Worm (Caenorhabditis elegans) whole organism, young adult: Measurements from ENCODE around the gene algn-1.

Experiments used
- B0261.1 ChIP-seq: sonication (generic microtip); optimal IDR thresholded peaks from 2 replicates; lab custom pipeline; 2016; ENCODE audit warnings: mild to moderate bottlenecking, missing genetic modification characterization, moderate library complexity, missing compliant biosample characterization
- C06A6.2 ChIP-seq: fragments of 200-800 bp; sonication (Bioruptor generic); conservative IDR thresholded peaks from 2 replicates; pipeline ENCODE4 v1.3.6; 2022; ENCODE audit warnings: missing genetic modification characterization, missing compliant biosample characterization
- F23B12.7 ChIP-seq: sonication (generic microtip); optimal IDR thresholded peaks from 2 replicates; lab custom pipeline; 2017; ENCODE audit warnings: missing genetic modification characterization, mild to moderate bottlenecking, missing compliant biosample characterization, antibody characterized with exemption, moderate library complexity; ENCODE audit not compliant: insufficient read depth
- F33H1.4 ChIP-seq: fragments of 200-800 bp; sonication (Bioruptor generic); IDR thresholded peaks from 2 replicates; pipeline ENCODE4 v1.3.6; 2022; ENCODE audit warnings: missing genetic modification reagents, missing genetic modification characterization, missing compliant biosample characterization
- F55B11.4 ChIP-seq: sonication (generic microtip); optimal IDR thresholded peaks from 2 replicates; lab custom pipeline; 2016; ENCODE audit warnings: missing compliant biosample characterization, missing genetic modification characterization, borderline replicate concordance; ENCODE audit not compliant: insufficient read depth
- K11D2.4 ChIP-seq: fragments of 200-800 bp; sonication (Bioruptor generic); IDR thresholded peaks from 2 replicates; pipeline ENCODE4 v1.3.6; 2022; ENCODE audit warnings: missing genetic modification reagents, missing genetic modification characterization, missing compliant biosample characterization
- T07F8.4 ChIP-seq: sonication (generic microtip); optimal IDR thresholded peaks from 2 replicates; lab custom pipeline; 2016; ENCODE audit warnings: mild to moderate bottlenecking, missing genetic modification characterization, moderate library complexity, missing compliant biosample characterization
- Y56A3A.18 ChIP-seq: fragments of 200-800 bp; sonication (Bioruptor generic); IDR thresholded peaks from 2 replicates; pipeline ENCODE4 v1.3.6; 2022; ENCODE audit warnings: missing genetic modification reagents, missing genetic modification characterization, missing compliant biosample characterization
- ZK185.1 ChIP-seq: sonication (generic microtip); optimal IDR thresholded peaks from 2 replicates; lab custom pipeline; 2016; ENCODE audit warnings: mild to moderate bottlenecking, missing genetic modification characterization, missing compliant biosample characterization; ENCODE audit not compliant: poor library complexity, severe bottlenecking
- atf-7 ChIP-seq: sonication (generic microtip); optimal IDR thresholded peaks from 2 replicates; lab custom pipeline; 2017; ENCODE audit warnings: mild to moderate bottlenecking, missing genetic modification characterization, missing compliant biosample characterization
- attf-3 ChIP-seq: fragments of 200-800 bp; sonication (Bioruptor generic); conservative IDR thresholded peaks from 2 replicates; pipeline ENCODE4 v1.3.6; 2022; ENCODE audit warnings: missing genetic modification reagents, missing genetic modification characterization, missing compliant biosample characterization
- chd-7 ChIP-seq: sonication (generic microtip); optimal IDR thresholded peaks from 2 replicates; lab custom pipeline; 2016; ENCODE audit warnings: mild to moderate bottlenecking, missing genetic modification characterization, moderate library complexity, missing compliant biosample characterization
- dox-1 ChIP-seq: fragments of 200-800 bp; sonication (Bioruptor generic); IDR thresholded peaks from 2 replicates; pipeline ENCODE4 v1.3.6; 2022; ENCODE audit warnings: missing genetic modification reagents, missing genetic modification characterization, missing compliant biosample characterization
- dpl-1 ChIP-seq: fragments of 150-350 bp; optimal IDR thresholded peaks from 2 replicates; lab custom pipeline; 2014; ENCODE audit warnings: missing biosample characterization, missing genetic modification reagents, missing genetic modification characterization
- efl-1 ChIP-seq: fragments of 150-350 bp; optimal IDR thresholded peaks from 2 replicates; lab custom pipeline; 2014; ENCODE audit warnings: missing biosample characterization, missing genetic modification reagents, missing genetic modification characterization
- egrh-3 ChIP-seq: fragments of 200-800 bp; sonication (Bioruptor generic); IDR thresholded peaks from 2 replicates; pipeline ENCODE4 v1.3.6; 2022; ENCODE audit warnings: missing genetic modification reagents, missing genetic modification characterization, missing compliant biosample characterization
- ekl-4 ChIP-seq: fragments of 200-800 bp; sonication (Bioruptor generic); IDR thresholded peaks from 2 replicates; pipeline ENCODE4 v1.3.6; 2022; ENCODE audit warnings: missing genetic modification reagents, missing genetic modification characterization, missing compliant biosample characterization
- hmg-1.2 ChIP-seq: fragments of 200-800 bp; sonication (Bioruptor generic); IDR thresholded peaks from 2 replicates; pipeline ENCODE4 v1.3.6; 2022; ENCODE audit warnings: missing genetic modification reagents, missing genetic modification characterization, missing compliant biosample characterization
- lag-1 ChIP-seq: fragments of 200-800 bp; sonication (Bioruptor generic); IDR thresholded peaks from 2 replicates; pipeline ENCODE4 v1.3.6; 2022; ENCODE audit warnings: missing genetic modification reagents, missing genetic modification characterization, missing compliant biosample characterization
- lin-54 ChIP-seq: fragments of 200-800 bp; sonication (Bioruptor generic); optimal IDR thresholded peaks from 2 replicates; lab custom pipeline; 2018; ENCODE audit warnings: mild to moderate bottlenecking, missing genetic modification characterization, missing compliant biosample characterization
- lsl-1 ChIP-seq: fragments of 200-800 bp; sonication (Bioruptor generic); optimal IDR thresholded peaks from 2 replicates; lab custom pipeline; 2018; ENCODE audit warnings: mild to moderate bottlenecking, missing genetic modification characterization, moderate library complexity, missing compliant biosample characterization
- madf-6 ChIP-seq: fragments of 200-800 bp; sonication (Bioruptor generic); IDR thresholded peaks from 2 replicates; pipeline ENCODE4 v1.3.6; 2022; ENCODE audit warnings: missing genetic modification reagents, missing genetic modification characterization, missing compliant biosample characterization
- madf-8 ChIP-seq: fragments of 200-800 bp; sonication (Bioruptor generic); conservative IDR thresholded peaks from 2 replicates; pipeline ENCODE4 v1.3.6; 2022; ENCODE audit warnings: missing genetic modification reagents, missing genetic modification characterization, missing compliant biosample characterization
- mes-4 ChIP-seq: sonication (generic microtip); optimal IDR thresholded peaks from 2 replicates; lab custom pipeline; 2016; ENCODE audit warnings: missing genotype, missing genetic modification characterization, missing compliant biosample characterization
- nfya-2 ChIP-seq: fragments of 200-800 bp; sonication (Bioruptor generic); IDR thresholded peaks from 2 replicates; pipeline ENCODE4 v1.3.6; 2022; ENCODE audit warnings: missing genetic modification reagents, missing genetic modification characterization, missing compliant biosample characterization
- nfyb-1 ChIP-seq: fragments of 200-800 bp; sonication (Bioruptor generic); IDR thresholded peaks from 2 replicates; pipeline ENCODE4 v1.3.6; 2022; ENCODE audit warnings: missing genetic modification reagents, missing genetic modification characterization, missing compliant biosample characterization
- nhr-27 ChIP-seq: fragments of 200-800 bp; sonication (Bioruptor generic); optimal IDR thresholded peaks from 2 replicates; lab custom pipeline; 2018; ENCODE audit warnings: mild to moderate bottlenecking, missing genetic modification characterization, moderate library complexity, missing compliant biosample characterization
- nhr-80 ChIP-seq: sonication (generic microtip); optimal IDR thresholded peaks from 2 replicates; lab custom pipeline; 2016; ENCODE audit warnings: missing genetic modification characterization, missing compliant biosample characterization
- pha-4 ChIP-seq: fragments of 150-350 bp; sonication (generic microtip); optimal IDR thresholded peaks from 2 replicates; lab custom pipeline; 2014; ENCODE audit warnings: missing biosample characterization, missing genetic modification reagents, missing genetic modification characterization
- repo-1 ChIP-seq: sonication (generic microtip); optimal IDR thresholded peaks from 2 replicates; lab custom pipeline; 2017; ENCODE audit warnings: mild to moderate bottlenecking, missing genetic modification characterization, missing compliant biosample characterization
- snpc-1.1 ChIP-seq: sonication (generic microtip); optimal IDR thresholded peaks from 2 replicates; lab custom pipeline; 2017; ENCODE audit warnings: missing genetic modification characterization, mild to moderate bottlenecking, missing compliant biosample characterization, antibody characterized with exemption, moderate library complexity, missing genotype, missing genetic modification reagents; ENCODE audit not compliant: insufficient read depth
- snpc-1.3 ChIP-seq: sonication (generic microtip); optimal IDR thresholded peaks from 2 replicates; lab custom pipeline; 2017; ENCODE audit warnings: missing genetic modification characterization, mild to moderate bottlenecking, missing compliant biosample characterization, antibody characterized with exemption, moderate library complexity, missing genotype, missing genetic modification reagents; ENCODE audit not compliant: insufficient read depth
- snpc-3.4 ChIP-seq: sonication (generic microtip); optimal IDR thresholded peaks from 2 replicates; lab custom pipeline; 2017; ENCODE audit warnings: missing genetic modification characterization, mild to moderate bottlenecking, missing compliant biosample characterization, antibody characterized with exemption, moderate library complexity, missing genotype, missing genetic modification reagents
- snpc-4 ChIP-seq, 5 experiments: fragments of 150-350 bp in 1 of 5; sonication (generic microtip) in 4 of 5; optimal IDR thresholded peaks; 2 replicates each; lab custom pipeline; 2014 to 2018; ENCODE audit warnings: missing genetic modification characterization in 5 of 5, missing biosample characterization in 3 of 5, antibody characterized with exemption in 2 of 5, mild to moderate bottlenecking in 2 of 5, missing compliant biosample characterization in 2 of 5, missing genotype in 2 of 5, moderate library complexity in 2 of 5, missing genetic modification reagents in 1 of 5
- tbx-9 ChIP-seq: sonication (generic microtip); optimal IDR thresholded peaks from 2 replicates; lab custom pipeline; 2016; ENCODE audit warnings: borderline replicate concordance, missing genetic modification characterization, inconsistent platforms, missing compliant biosample characterization
- ztf-26 ChIP-seq: sonication (generic microtip); optimal IDR thresholded peaks from 2 replicates; lab custom pipeline; 2017; ENCODE audit warnings: missing genetic modification characterization, missing compliant biosample characterization

Gene algn-1

ce11 chrIII:6488916-6489315 is 29.0 kb downstream of the algn-1 start:
- TF ChIP-seq dox-1 (GFP tag; lab: Robert Waterston, UW) (no peak), efl-1 (GFP tag; lab: Kevin White, UChicago) (peak; percentile 61), lin-54 (GFP tag; lab: Kevin White, UChicago) (peak; percentile 51), K11D2.4 (GFP tag; lab: Robert Waterston, UW) (no peak), ztf-26 (tag; lab: Kevin White, UChicago) (no peak), snpc-3.4 (tag; lab: Kevin White, UChicago) (peak; percentile 52), nhr-27 (tag; lab: Kevin White, UChicago) (no peak), egrh-3 (GFP tag; lab: Robert Waterston, UW) (no peak), madf-6 (peak; percentile 47; the same call in 1 of the 2 replicates), ekl-4 (GFP tag; lab: Robert Waterston, UW) (no peak), ZK185.1 (tag; lab: Kevin White, UChicago) (no peak), B0261.1 (no peak), F33H1.4 (GFP tag; lab: Robert Waterston, UW) (peak; percentile 34; the same call in 1 of the 2 replicates), snpc-4 (GFP tag; optimal IDR thresholded peaks at IDR 0.05; lab: Kevin White, UChicago) (no peak), snpc-4 (tag; optimal IDR thresholded peaks at IDR 0.05; lab: Kevin White, UChicago) (peak in 1 of 4 experiments; percentile 1), repo-1 (tag; lab: Kevin White, UChicago) (no peak), hmg-1.2 (0 out of 2 replicates have a peak, but pooled peaks have one; percentile 9), dpl-1 (GFP tag; lab: Kevin White, UChicago) (peak; percentile 24), snpc-1.1 (tag; lab: Kevin White, UChicago) (no peak), Y56A3A.18 (no peak), attf-3 (0 out of 2 replicates have a peak, but pooled peaks have one; percentile 12), lsl-1 (GFP tag; lab: Kevin White, UChicago) (no peak), pha-4 (no peak), atf-7 (tag; lab: Kevin White, UChicago) (no peak), snpc-1.3 (tag; lab: Kevin White, UChicago) (peak; percentile 73), C06A6.2 (GFP tag; lab: Robert Waterston, UW) (no peak), nfyb-1 (GFP tag; lab: Robert Waterston, UW) (peak; percentile 60; the same call in 1 of the 2 replicates), F23B12.7 (tag; lab: Kevin White, UChicago) (peak; percentile 43)
- TF ChIP-seq, all 124 proteins: peak for 12

- TF ChIP-seq nhr-80 (tag; lab: Kevin White, UChicago) (no peak), madf-6 (peak; percentile 33)
These were observed 29.6 kb downstream of the algn-1 start, which contains the start of gene rpt-3 for ce11 chrIII:6489493-6489892. TSS of gene rpt-3 (plus strand) at chrIII:6489793.

ce11 chrIII:6490989-6491388 is 31.1 kb downstream of the algn-1 start:
- TF ChIP-seq chd-7 (tag; lab: Kevin White, UChicago) (no peak), K11D2.4 (GFP tag; lab: Robert Waterston, UW) (no peak), mes-4 (no peak), lag-1 (GFP tag; lab: Robert Waterston, UW) (no peak), F55B11.4 (tag; lab: Kevin White, UChicago) (no peak), tbx-9 (tag; lab: Kevin White, UChicago) (no peak), madf-8 (no peak), lsl-1 (GFP tag; lab: Kevin White, UChicago) (no peak), nfya-2 (GFP tag; lab: Robert Waterston, UW) (no peak), T07F8.4 (tag; lab: Kevin White, UChicago) (no peak)
